Fruit fly (Drosophila melanogaster) S2 (cell line): ENCODE results near the gene CG8010.

Experiments used
- CG8478 ChIP-seq: fragments of >200 bp; optimal IDR thresholded peaks from 2 replicates; lab custom pipeline; 2018
- CTCF ChIP-seq, 2 experiments: fragments of >200 bp; optimal IDR thresholded peaks; 2 replicates each; lab custom pipeline; 2018

DNA sequence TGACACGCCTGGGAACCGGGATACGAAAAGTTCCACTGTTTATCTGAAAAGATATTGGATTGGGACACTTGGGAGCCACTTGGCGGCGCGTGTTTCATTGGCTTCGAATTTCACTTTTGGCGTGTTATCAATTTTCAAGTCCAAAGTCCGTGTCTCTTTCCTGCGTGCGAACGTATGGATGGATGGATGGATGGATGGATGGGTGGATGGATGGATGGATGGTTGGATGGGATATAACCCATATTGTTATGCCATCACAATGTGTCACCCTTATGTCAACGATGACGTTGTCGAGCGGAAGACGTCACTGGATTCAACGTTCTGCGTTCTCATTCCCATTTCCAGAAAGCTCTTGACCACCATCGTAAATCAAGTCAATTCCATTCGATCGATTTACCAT lies 19.1 kb upstream of the CG8010 start:
- TF ChIP-seq CTCF (optimal IDR thresholded peaks at IDR 0.05; lab: Kevin White, UChicago) (no peak), CG8478 (no peak)
